Worm (Caenorhabditis elegans) whole organism, midembryonic: ENCODE results near the gene dro-1.

Experiments
- T22C8.4 ChIP-seq: fragments of 200-800 bp; sonication (Bioruptor generic); IDR thresholded peaks from 2 replicates; pipeline ENCODE4 v1.3.6; 2022; ENCODE audit warnings: missing genetic modification characterization, missing compliant biosample characterization
- cog-1 ChIP-seq: sonication (generic microtip); optimal IDR thresholded peaks from 2 replicates; lab custom pipeline; 2016; ENCODE audit warnings: missing genetic modification characterization, missing compliant biosample characterization
- flt-1 ChIP-seq: fragments of 200-800 bp; sonication (Bioruptor generic); IDR thresholded peaks from 2 replicates; pipeline ENCODE4 v1.3.6; 2022; ENCODE audit warnings: missing genetic modification characterization, missing compliant biosample characterization
- klf-2 ChIP-seq: fragments of 200-800 bp; sonication (Bioruptor generic); conservative IDR thresholded peaks from 2 replicates; pipeline ENCODE4 v1.3.6; 2022; ENCODE audit warnings: missing genetic modification reagents, missing genetic modification characterization, missing compliant biosample characterization
- med-1 ChIP-seq: sonication (generic microtip); optimal IDR thresholded peaks from 2 replicates; lab custom pipeline; 2017; ENCODE audit warnings: missing genetic modification characterization, mild to moderate bottlenecking, missing compliant biosample characterization, antibody characterized with exemption, missing genetic modification reagents; ENCODE audit not compliant: insufficient read depth
- ref-1 ChIP-seq: fragments of 200-800 bp; sonication (Bioruptor generic); conservative IDR thresholded peaks from 2 replicates; pipeline ENCODE4 v1.3.6; 2022; ENCODE audit warnings: missing genetic modification reagents, missing genetic modification characterization, missing compliant biosample characterization
- tab-1 ChIP-seq: fragments of 200-800 bp; sonication (Bioruptor generic); IDR thresholded peaks from 2 replicates; pipeline ENCODE4 v1.3.6; 2022; ENCODE audit warnings: missing genetic modification characterization, missing compliant biosample characterization
- ztf-23 ChIP-seq: fragments of 200-800 bp; sonication (Bioruptor generic); IDR thresholded peaks from 2 replicates; pipeline ENCODE4 v1.3.6; 2022; ENCODE audit warnings: missing genetic modification reagents, missing genetic modification characterization, missing compliant biosample characterization
- ztf-29 ChIP-seq: fragments of 200-800 bp; sonication (Bioruptor generic); IDR thresholded peaks from 2 replicates; pipeline ENCODE4 v1.3.6; 2022; ENCODE audit warnings: missing genetic modification reagents, missing genetic modification characterization, missing compliant biosample characterization

Gene dro-1

ce11 chrIII:13339672-13340071, 2.8 kb upstream of the dro-1 start, which contains the start of gene F53A2.3:
Gene F53A2.3, minus strand, starts transcription at chrIII:13339772.
- TF ChIP-seq tab-1 (no peak), ztf-29 (no peak), ref-1 (GFP tag; lab: Robert Waterston, UW) (no peak), flt-1 (no peak), ztf-23 (GFP tag; lab: Robert Waterston, UW) (no peak), T22C8.4 (GFP tag; lab: Robert Waterston, UW) (no peak), cog-1 (no peak), med-1 (no peak), klf-2 (GFP tag; lab: Robert Waterston, UW) (no peak)

ce11 chrIII:13340504-13341274, 1.8 kb upstream of the dro-1 start:
- TF ChIP-seq med-1 (no peak), ztf-29 (no peak), ztf-23 (GFP tag; lab: Robert Waterston, UW) (0 out of 2 replicates have a peak, but pooled peaks have one; percentile 33), ref-1 (GFP tag; lab: Robert Waterston, UW) (no peak), klf-2 (GFP tag; lab: Robert Waterston, UW) (no peak), T22C8.4 (GFP tag; lab: Robert Waterston, UW) (0 out of 2 replicates have a peak, but pooled peaks have one; percentile 10)

ce11 chrIII:13341275-13341626, 1.2 kb upstream of the dro-1 start, which contains the start of gene nud-1:
Gene nud-1, plus strand, starts transcription at chrIII:13341527.
- TF ChIP-seq ztf-23 (GFP tag; lab: Robert Waterston, UW) (no peak), ztf-29 (no peak), klf-2 (GFP tag; lab: Robert Waterston, UW) (no peak), tab-1 (no peak), ref-1 (GFP tag; lab: Robert Waterston, UW) (no peak), cog-1 (no peak), med-1 (no peak), T22C8.4 (GFP tag; lab: Robert Waterston, UW) (no peak), flt-1 (no peak)

- TF ChIP-seq cog-1 = no peak
- TF ChIP-seq klf-2 (GFP tag; lab: Robert Waterston, UW) = no peak
- TF ChIP-seq ztf-29 = no peak
- TF ChIP-seq T22C8.4 (GFP tag; lab: Robert Waterston, UW) = no peak
- TF ChIP-seq flt-1 = no peak
- no peak for TF ChIP-seq med-1
- TF ChIP-seq ref-1 (GFP tag; lab: Robert Waterston, UW) = no peak
- no peak for TF ChIP-seq ztf-23 (GFP tag; lab: Robert Waterston, UW)
- no peak for TF ChIP-seq tab-1
Measured at ce11 chrIII:13343117-13343516, 633 bp downstream of the dro-1 start, which contains the start of gene ife-1. Gene ife-1, plus strand, starts transcription at chrIII:13343417.

ce11 chrIII:13343562-13344139, 1.2 kb downstream of the dro-1 start:
- TF ChIP-seq tab-1 = no peak
- TF ChIP-seq ztf-23 (GFP tag; lab: Robert Waterston, UW) = no peak
- TF ChIP-seq T22C8.4 (GFP tag; lab: Robert Waterston, UW) = no peak
- TF ChIP-seq klf-2 (GFP tag; lab: Robert Waterston, UW) = no peak
- TF ChIP-seq flt-1 = no peak
- no peak for TF ChIP-seq med-1
- TF ChIP-seq cog-1 = no peak
- TF ChIP-seq ref-1 (GFP tag; lab: Robert Waterston, UW) = no peak
- TF ChIP-seq ztf-29 = no peak

- TF ChIP-seq T22C8.4 (GFP tag; lab: Robert Waterston, UW) (no peak), med-1 (no peak), tab-1 (no peak), cog-1 (no peak), ztf-29 (no peak), klf-2 (GFP tag; lab: Robert Waterston, UW) (no peak), flt-1 (no peak)
Measured at ce11 chrIII:13344538-13345136, 2.2 kb downstream of the dro-1 start, which contains the start of gene acaa-2. Gene acaa-2, plus strand, starts transcription at chrIII:13344937.

ce11 chrIII:13346785-13347184, 4.3 kb downstream of the dro-1 start, which contains the start of gene mtm-6:
Gene mtm-6, plus strand, starts transcription at chrIII:13347085.
- no peak for TF ChIP-seq ref-1 (GFP tag; lab: Robert Waterston, UW)
- TF ChIP-seq flt-1 = no peak
- no peak for TF ChIP-seq ztf-29
- no peak for TF ChIP-seq tab-1
- no peak for TF ChIP-seq med-1
- TF ChIP-seq ztf-23 (GFP tag; lab: Robert Waterston, UW) = no peak
- no peak for TF ChIP-seq cog-1
- TF ChIP-seq klf-2 (GFP tag; lab: Robert Waterston, UW) = no peak
- TF ChIP-seq T22C8.4 (GFP tag; lab: Robert Waterston, UW) = no peak

ce11 chrIII:13347782-13348327, 5.4 kb downstream of the dro-1 start:
- TF ChIP-seq ref-1 (GFP tag; lab: Robert Waterston, UW) (no peak), tab-1 (no peak), flt-1 (no peak), med-1 (no peak), klf-2 (GFP tag; lab: Robert Waterston, UW) (no peak), ztf-29 (no peak), ztf-23 (GFP tag; lab: Robert Waterston, UW) (no peak), cog-1 (no peak), T22C8.4 (GFP tag; lab: Robert Waterston, UW) (no peak)

- TF ChIP-seq klf-2 (GFP tag; lab: Robert Waterston, UW) (no peak), flt-1 (no peak), T22C8.4 (GFP tag; lab: Robert Waterston, UW) (no peak), ztf-23 (GFP tag; lab: Robert Waterston, UW) (no peak)
Measured at ce11 chrIII:13348891-13349290, 6.4 kb downstream of the dro-1 start.
